Fruit fly (Drosophila melanogaster): Measurements from ENCODE around the gene CG43844.

- no peak for TF ChIP-seq CG15710 (tag; optimal IDR thresholded peaks at IDR 0.05)
- no peak for TF ChIP-seq Pif1A (GFP tag; optimal IDR thresholded peaks at IDR 0.05)
- no peak for TF ChIP-seq Ets98B (GFP tag; IDR thresholded peaks at IDR 0.05)
- TF ChIP-seq CG8301 (tag; optimal IDR thresholded peaks at IDR 0.05) = peak; percentile 50
- TF ChIP-seq CG32121 (GFP tag; IDR thresholded peaks at IDR 0.05) = no peak
- no peak for TF ChIP-seq rn (GFP tag; IDR thresholded peaks at IDR 0.05)
- peak; percentile 4 for TF ChIP-seq CG17806 (tag; optimal IDR thresholded peaks at IDR 0.05)
- no peak for TF ChIP-seq CG12605 (GFP tag; IDR thresholded peaks at IDR 0.05)
- TF ChIP-seq fd96Ca (GFP tag; IDR thresholded peaks at IDR 0.05) = no peak
- no peak for TF ChIP-seq CG13204 (GFP tag; optimal IDR thresholded peaks at IDR 0.05)
These were observed 17.5 kb downstream of the CG43844 start for dm6 chr3R:21906867-21907266.
